Worm (Caenorhabditis elegans) whole organism, mixed stage, embryonic: ENCODE measurements around the gene mlc-3.

ENCODE experiments used
- M03D4.4 ChIP-seq: sonication (generic microtip); optimal IDR thresholded peaks from 2 replicates; lab custom pipeline; 2017; ENCODE audit warnings: mild to moderate bottlenecking, missing genetic modification characterization, missing compliant biosample characterization
- bed-3 ChIP-seq: fragments of 200-800 bp; sonication (Bioruptor generic); optimal IDR thresholded peaks from 3 replicates; lab custom pipeline; 2018; ENCODE audit warnings: mild to moderate bottlenecking, missing genetic modification characterization, moderate library complexity, missing compliant biosample characterization
- blmp-1 ChIP-seq: fragments of 150-350 bp; optimal IDR thresholded peaks from 2 replicates; lab custom pipeline; 2014; ENCODE audit warnings: missing biosample characterization, missing genetic modification characterization
- ceh-39 ChIP-seq: fragments of 150-350 bp; optimal IDR thresholded peaks from 2 replicates; lab custom pipeline; 2014; ENCODE audit warnings: missing biosample characterization, missing genetic modification characterization
- ceh-43 ChIP-seq: fragments of 200-800 bp; sonication (Bioruptor generic); optimal IDR thresholded peaks from 2 replicates; lab custom pipeline; 2018; ENCODE audit warnings: mild to moderate bottlenecking, missing genetic modification characterization, moderate library complexity, missing compliant biosample characterization
- ceh-83 ChIP-seq: fragments of 200-800 bp; sonication (Bioruptor generic); optimal IDR thresholded peaks from 2 replicates; lab custom pipeline; 2018; ENCODE audit warnings: mild to moderate bottlenecking, missing genetic modification characterization, missing compliant biosample characterization
- ces-1 ChIP-seq: fragments of 150-350 bp; optimal IDR thresholded peaks from 2 replicates; lab custom pipeline; 2014; ENCODE audit warnings: missing biosample characterization, missing genetic modification reagents, missing genetic modification characterization
- cnd-1 ChIP-seq: fragments of 200-800 bp; sonication (Bioruptor generic); optimal IDR thresholded peaks from 2 replicates; lab custom pipeline; 2018; ENCODE audit warnings: mild to moderate bottlenecking, missing genetic modification characterization, missing compliant biosample characterization
- drap-1 ChIP-seq: fragments of 200-800 bp; sonication (Bioruptor generic); optimal IDR thresholded peaks from 3 replicates; lab custom pipeline; 2018; ENCODE audit warnings: mild to moderate bottlenecking, missing genetic modification characterization, missing compliant biosample characterization
- elt-1 ChIP-seq: sonication (generic microtip); optimal IDR thresholded peaks from 2 replicates; lab custom pipeline; 2017; ENCODE audit warnings: missing genetic modification characterization, mild to moderate bottlenecking, missing compliant biosample characterization, antibody characterized with exemption, moderate library complexity, borderline replicate concordance; ENCODE audit not compliant: insufficient read depth
- elt-3 ChIP-seq: fragments of 150-350 bp; optimal IDR thresholded peaks from 2 replicates; lab custom pipeline; 2014; ENCODE audit warnings: missing biosample characterization, missing genetic modification characterization
- flh-1 ChIP-seq: fragments of 200-800 bp; sonication (Bioruptor generic); optimal IDR thresholded peaks from 2 replicates; lab custom pipeline; 2018; ENCODE audit warnings: mild to moderate bottlenecking, missing genetic modification characterization, moderate library complexity, missing compliant biosample characterization
- ham-2 ChIP-seq: fragments of 200-800 bp; sonication (Bioruptor generic); optimal IDR thresholded peaks from 2 replicates; lab custom pipeline; 2018; ENCODE audit warnings: mild to moderate bottlenecking, missing genetic modification characterization, missing compliant biosample characterization
- hlh-1 ChIP-seq: fragments of 150-350 bp; optimal IDR thresholded peaks from 2 replicates; lab custom pipeline; 2014; ENCODE audit warnings: missing biosample characterization, missing genetic modification reagents, missing genetic modification characterization
- lin-13 ChIP-seq: fragments of 150-350 bp; optimal IDR thresholded peaks from 2 replicates; lab custom pipeline; 2014; ENCODE audit warnings: missing biosample characterization, missing genetic modification characterization
- lin-32 ChIP-seq: fragments of 200-800 bp; sonication (Bioruptor generic); optimal IDR thresholded peaks from 2 replicates; lab custom pipeline; 2018; ENCODE audit warnings: mild to moderate bottlenecking, missing genetic modification characterization, missing compliant biosample characterization
- lsy-2 ChIP-seq: fragments of 150-350 bp; optimal IDR thresholded peaks from 2 replicates; lab custom pipeline; 2014; ENCODE audit warnings: missing biosample characterization, missing genetic modification characterization
- mab-5 ChIP-seq: fragments of 150-350 bp; optimal IDR thresholded peaks from 2 replicates; lab custom pipeline; 2014; ENCODE audit warnings: missing biosample characterization, missing genetic modification characterization
- mep-1 ChIP-seq: fragments of 150-350 bp; optimal IDR thresholded peaks from 2 replicates; lab custom pipeline; 2017; ENCODE audit warnings: missing biosample characterization, missing genetic modification reagents, missing genetic modification characterization, inconsistent platforms
- mls-2 ChIP-seq: sonication (generic microtip); optimal IDR thresholded peaks from 2 replicates; lab custom pipeline; 2016; ENCODE audit warnings: mild to moderate bottlenecking, missing genetic modification characterization, moderate library complexity, missing compliant biosample characterization
- nhr-12 ChIP-seq: fragments of 150-350 bp; optimal IDR thresholded peaks from 2 replicates; lab custom pipeline; 2014; ENCODE audit warnings: missing biosample characterization, missing genetic modification characterization
- nhr-2 ChIP-seq: fragments of 150-350 bp; optimal IDR thresholded peaks from 2 replicates; lab custom pipeline; 2014; ENCODE audit warnings: missing biosample characterization, missing genetic modification characterization
- nhr-237 ChIP-seq: fragments of 150-350 bp; optimal IDR thresholded peaks from 2 replicates; lab custom pipeline; 2014; ENCODE audit warnings: missing biosample characterization, missing genetic modification characterization
- nhr-28 ChIP-seq: fragments of 150-350 bp; optimal IDR thresholded peaks from 2 replicates; lab custom pipeline; 2014; ENCODE audit warnings: missing biosample characterization, missing genetic modification characterization
- nhr-76 ChIP-seq: sonication (generic microtip); optimal IDR thresholded peaks from 2 replicates; lab custom pipeline; 2017; ENCODE audit warnings: missing biosample characterization, missing genetic modification characterization
- pha-4 ChIP-seq: fragments of 150-350 bp; optimal IDR thresholded peaks from 2 replicates; lab custom pipeline; 2018; ENCODE audit warnings: missing biosample characterization, missing genetic modification reagents, missing genetic modification characterization
- sem-2 ChIP-seq: fragments of 200-800 bp; sonication (Bioruptor generic); optimal IDR thresholded peaks from 2 replicates; lab custom pipeline; 2018; ENCODE audit warnings: mild to moderate bottlenecking, missing genetic modification characterization, missing compliant biosample characterization
- snpc-4 ChIP-seq: fragments of 150-350 bp; optimal IDR thresholded peaks from 2 replicates; lab custom pipeline; 2014; ENCODE audit warnings: missing biosample characterization, missing genetic modification characterization
- sptf-1 ChIP-seq: sonication (generic microtip); optimal IDR thresholded peaks from 2 replicates; lab custom pipeline; 2017; ENCODE audit warnings: mild to moderate bottlenecking, missing genetic modification characterization, moderate library complexity, missing compliant biosample characterization
- tbx-8 ChIP-seq: fragments of 200-800 bp; sonication (Bioruptor generic); optimal IDR thresholded peaks from 2 replicates; lab custom pipeline; 2018; ENCODE audit warnings: mild to moderate bottlenecking, missing genetic modification characterization, moderate library complexity, missing compliant biosample characterization
- unc-120 ChIP-seq: sonication (generic microtip); optimal IDR thresholded peaks from 2 replicates; lab custom pipeline; 2017; ENCODE audit warnings: missing genetic modification characterization, missing compliant biosample characterization; ENCODE audit not compliant: poor library complexity, severe bottlenecking
- unc-39 ChIP-seq: fragments of 150-350 bp; optimal IDR thresholded peaks from 2 replicates; lab custom pipeline; 2014; ENCODE audit warnings: missing biosample characterization, missing genetic modification characterization
- unc-62 ChIP-seq: fragments of 150-350 bp; optimal IDR thresholded peaks from 2 replicates; lab custom pipeline; 2014; ENCODE audit warnings: missing biosample characterization, missing genetic modification reagents, missing genetic modification characterization
- zip-8 ChIP-seq: fragments of 150-350 bp; optimal IDR thresholded peaks from 2 replicates; lab custom pipeline; 2014; ENCODE audit warnings: missing biosample characterization, missing genetic modification characterization
- ztf-11 ChIP-seq: fragments of 150-350 bp; optimal IDR thresholded peaks from 2 replicates; lab custom pipeline; 2014; ENCODE audit warnings: missing biosample characterization, missing genetic modification characterization

The mlc-3 gene

DNA sequence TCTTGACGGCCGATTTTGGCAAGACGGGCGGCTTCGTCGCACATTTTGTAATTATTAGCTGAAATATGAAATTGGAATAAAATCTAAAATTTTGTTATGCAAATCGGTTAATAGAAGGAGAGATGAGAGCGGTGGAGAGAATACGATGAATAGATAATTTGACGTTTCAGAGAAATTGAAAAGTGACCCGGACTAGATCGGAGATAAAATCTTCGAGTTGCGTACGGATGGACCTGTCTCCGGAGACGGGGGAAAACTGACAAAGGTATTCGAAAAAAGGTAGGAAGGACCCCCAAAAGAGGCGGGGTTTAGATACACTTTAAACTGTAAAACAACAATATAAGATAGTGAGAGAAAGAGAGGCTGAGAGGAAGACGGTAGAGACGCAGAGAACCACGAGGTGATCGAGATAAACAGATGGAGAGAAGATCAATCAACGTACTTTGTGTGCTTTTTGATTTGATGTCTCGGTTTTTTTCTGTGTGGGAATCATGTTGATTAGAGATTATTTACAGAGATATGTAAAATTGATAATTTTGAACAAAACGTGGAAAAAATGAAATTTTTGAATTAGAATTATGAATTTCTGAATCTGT lies 12.7 kb upstream of the mlc-3 start, which contains the start of gene F09F7.6:
TSS of gene F09F7.6 (minus strand) at position 64 of the 596 bp plus-strand sequence.
- no peak for TF ChIP-seq snpc-4
- no peak for TF ChIP-seq ceh-39 (tag; lab: Kevin White, UChicago)
- no peak for TF ChIP-seq ceh-43 (GFP tag; lab: Kevin White, UChicago)
- TF ChIP-seq pha-4 (tag; lab: Kevin White, UChicago): no peak
- TF ChIP-seq elt-1 (tag; lab: Kevin White, UChicago): peak; percentile 84
- no peak for TF ChIP-seq nhr-2 (tag; lab: Kevin White, UChicago)
- no peak for TF ChIP-seq hlh-1 (tag; lab: Kevin White, UChicago)
- no peak for TF ChIP-seq nhr-76 (tag; lab: Kevin White, UChicago)
- no peak for TF ChIP-seq zip-8
- TF ChIP-seq sem-2: no peak
- TF ChIP-seq ces-1 (GFP tag; lab: Kevin White, UChicago): no peak
- no peak for TF ChIP-seq ztf-11 (tag; lab: Kevin White, UChicago)
- TF ChIP-seq unc-120 (tag; lab: Kevin White, UChicago): peak; percentile 39
- no peak for TF ChIP-seq blmp-1 (tag; lab: Kevin White, UChicago)
- no peak for TF ChIP-seq unc-62
- TF ChIP-seq nhr-237 (tag; lab: Kevin White, UChicago): no peak
- no peak for TF ChIP-seq elt-3 (tag; lab: Kevin White, UChicago)
- TF ChIP-seq, all 35 proteins: peak for 2

DNA sequence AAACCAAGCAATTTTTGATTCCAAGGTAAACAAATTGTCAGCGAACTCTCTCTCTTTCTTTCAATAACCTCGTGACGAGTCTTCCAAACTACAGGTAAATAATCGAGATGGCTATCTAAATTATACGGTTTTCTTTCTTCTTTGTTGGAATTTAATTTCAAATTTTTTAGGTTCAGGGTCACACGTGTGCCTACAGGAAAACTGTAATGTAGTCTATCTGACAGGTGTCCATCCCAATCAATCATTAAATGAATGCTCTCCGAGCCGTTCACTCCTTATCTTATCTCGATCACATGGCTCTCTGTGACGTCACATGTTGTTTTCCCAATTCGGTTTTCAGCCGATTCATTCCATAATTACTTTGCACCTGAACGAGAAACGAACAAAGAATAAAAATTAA lies 11.7 kb upstream of the mlc-3 start:
- TF ChIP-seq M03D4.4 (no peak), sem-2 (no peak), nhr-28 (tag; lab: Kevin White, UChicago) (no peak), lsy-2 (tag; lab: Kevin White, UChicago) (no peak), elt-1 (tag; lab: Kevin White, UChicago) (peak; percentile 30), ham-2 (GFP tag; lab: Kevin White, UChicago) (no peak), snpc-4 (no peak), ceh-43 (GFP tag; lab: Kevin White, UChicago) (no peak), unc-39 (no peak), nhr-12 (tag; lab: Kevin White, UChicago) (no peak), lin-13 (no peak), unc-62 (peak; percentile 47), nhr-2 (tag; lab: Kevin White, UChicago) (no peak), tbx-8 (GFP tag; lab: Kevin White, UChicago) (no peak), nhr-237 (tag; lab: Kevin White, UChicago) (no peak)

DNA sequence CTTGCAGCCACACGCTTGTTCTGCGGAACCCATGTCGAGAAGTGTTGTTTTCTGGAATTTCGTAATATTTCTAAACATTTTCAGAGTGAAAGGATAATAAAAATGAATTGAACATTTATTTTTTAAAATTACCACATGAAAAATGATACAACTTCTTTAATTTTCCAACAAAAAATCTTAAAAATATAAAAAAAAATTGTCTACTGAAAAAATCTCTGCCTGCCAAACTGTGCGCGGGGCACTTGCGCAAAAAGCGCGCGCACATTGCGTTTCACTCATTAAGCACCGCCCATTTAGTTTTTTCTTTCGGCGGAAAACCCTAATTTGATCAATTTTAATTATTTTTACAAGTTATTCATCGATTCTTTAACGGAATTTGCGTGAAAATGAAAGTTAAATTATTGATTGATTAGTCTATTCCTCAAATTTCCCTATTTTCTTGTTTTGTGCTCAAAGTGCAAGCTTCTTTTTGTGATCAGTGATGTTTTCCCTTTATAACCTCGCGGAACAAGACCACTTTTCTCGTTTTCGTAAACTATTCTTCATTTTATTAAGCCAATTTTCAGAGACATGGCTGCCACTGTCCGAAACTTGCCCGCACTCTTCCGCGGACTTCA lies 9.8 kb upstream of the mlc-3 start, which contains the start of the genes nmad-1 and hach-1:
TSS of gene nmad-1 (minus strand) at position 51 of the 617 bp plus-strand sequence.
TSS of gene hach-1 (plus strand) at position 567 of the 617 bp plus-strand sequence.
- peak; percentile 94 for TF ChIP-seq ceh-83 (GFP tag; lab: Kevin White, UChicago)
- peak; percentile 98 for TF ChIP-seq sptf-1 (tag; lab: Kevin White, UChicago)
- peak; percentile 69 for TF ChIP-seq lin-13
- peak; percentile 90 for TF ChIP-seq mep-1
- peak; percentile 56 for TF ChIP-seq mab-5 (tag; lab: Kevin White, UChicago)
- TF ChIP-seq ztf-11 (tag; lab: Kevin White, UChicago): peak; percentile 67
- no peak for TF ChIP-seq nhr-28 (tag; lab: Kevin White, UChicago)
- TF ChIP-seq nhr-2 (tag; lab: Kevin White, UChicago): no peak
- TF ChIP-seq pha-4 (tag; lab: Kevin White, UChicago): no peak
- TF ChIP-seq ceh-43 (GFP tag; lab: Kevin White, UChicago): peak; percentile 97
- peak; percentile 41 for TF ChIP-seq ceh-39 (tag; lab: Kevin White, UChicago)
- TF ChIP-seq ces-1 (GFP tag; lab: Kevin White, UChicago): peak; percentile 91
- TF ChIP-seq snpc-4: no peak
- TF ChIP-seq drap-1 (GFP tag; lab: Kevin White, UChicago): peak; percentile 87
- TF ChIP-seq flh-1: peak; percentile 81
- TF ChIP-seq M03D4.4: peak; percentile 95
- TF ChIP-seq zip-8: no peak
- peak; percentile 85 for TF ChIP-seq bed-3
- TF ChIP-seq lin-32 (GFP tag; lab: Kevin White, UChicago): peak; percentile 36
- peak; percentile 98 for TF ChIP-seq mls-2 (tag; lab: Kevin White, UChicago)
- peak; percentile 64 for TF ChIP-seq lsy-2 (tag; lab: Kevin White, UChicago)
- peak; percentile 91 for TF ChIP-seq cnd-1 (tag; lab: Kevin White, UChicago)
- TF ChIP-seq ham-2 (GFP tag; lab: Kevin White, UChicago): peak; percentile 64
- no peak for TF ChIP-seq unc-39
- TF ChIP-seq sem-2: peak; percentile 76
- TF ChIP-seq tbx-8 (GFP tag; lab: Kevin White, UChicago): peak; percentile 87
- peak; percentile 71 for TF ChIP-seq hlh-1 (tag; lab: Kevin White, UChicago)
- TF ChIP-seq unc-120 (tag; lab: Kevin White, UChicago): peak; percentile 93
- TF ChIP-seq blmp-1 (tag; lab: Kevin White, UChicago): peak; percentile 74
- TF ChIP-seq nhr-12 (tag; lab: Kevin White, UChicago): no peak
- peak; percentile 24 for TF ChIP-seq nhr-237 (tag; lab: Kevin White, UChicago)
- no peak for TF ChIP-seq unc-62
- TF ChIP-seq elt-1 (tag; lab: Kevin White, UChicago): peak; percentile 35
- peak; percentile 33 for TF ChIP-seq nhr-76 (tag; lab: Kevin White, UChicago)
- TF ChIP-seq elt-3 (tag; lab: Kevin White, UChicago): no peak
